Worm (Caenorhabditis elegans): ENCODE measurements around the gene gmpr-1.

- TF ChIP-seq klf-2 (GFP tag; conservative IDR thresholded peaks at IDR 0.05) (no peak), med-1 (GFP tag; optimal IDR thresholded peaks at IDR 0.05; ENCODE audit: insufficient read depth) (no peak), ref-1 (GFP tag; conservative IDR thresholded peaks at IDR 0.05) (no peak), flt-1 (GFP tag; IDR thresholded peaks at IDR 0.05) (no peak), cog-1 (tag; optimal IDR thresholded peaks at IDR 0.05) (no peak), T22C8.4 (GFP tag; IDR thresholded peaks at IDR 0.05) (no peak), ztf-23 (GFP tag; IDR thresholded peaks at IDR 0.05) (no peak), tab-1 (GFP tag; IDR thresholded peaks at IDR 0.05) (no peak)
These were observed 51.3 kb downstream of the gmpr-1 start, which contains the start of gene ZC132.9 for ce11 chrV:4319867-4320266.

Data from whole organism, midembryonic.